Worm (Caenorhabditis elegans) whole organism, L4 larva: ENCODE results near the gene srxa-10.

Experiments
- F26F4.8 ChIP-seq: fragments of 200-800 bp; sonication (Bioruptor generic); conservative IDR thresholded peaks from 2 replicates; pipeline ENCODE4 v1.3.6; 2022; ENCODE audit warnings: missing genetic modification characterization, missing compliant biosample characterization
- F37D6.2 ChIP-seq: sonication (generic microtip); optimal IDR thresholded peaks from 2 replicates; lab custom pipeline; 2016; ENCODE audit warnings: mild to moderate bottlenecking, missing genetic modification characterization, missing compliant biosample characterization
- F49E8.2 ChIP-seq: sonication (generic microtip); optimal IDR thresholded peaks from 2 replicates; lab custom pipeline; 2016; ENCODE audit warnings: missing compliant biosample characterization, mild to moderate bottlenecking, missing genetic modification characterization, borderline replicate concordance
- T20F7.1 ChIP-seq: fragments of 200-800 bp; sonication (Bioruptor generic); optimal IDR thresholded peaks from 2 replicates; lab custom pipeline; 2018; ENCODE audit warnings: mild to moderate bottlenecking, missing genetic modification characterization, missing compliant biosample characterization
- T26A8.4 ChIP-seq: fragments of 200-800 bp; sonication (Bioruptor generic); IDR thresholded peaks from 2 replicates; pipeline ENCODE4 v1.3.6; 2022; ENCODE audit warnings: missing genetic modification characterization, missing compliant biosample characterization
- Y48G9A.11 ChIP-seq: fragments of 200-800 bp; sonication (Bioruptor generic); IDR thresholded peaks from 2 replicates; pipeline ENCODE4 v1.3.6; 2022; ENCODE audit warnings: missing genetic modification reagents, missing genetic modification characterization, missing compliant biosample characterization
- Y5F2A.4 ChIP-seq: fragments of 200-800 bp; sonication (Bioruptor generic); optimal IDR thresholded peaks from 2 replicates; lab custom pipeline; 2018; ENCODE audit warnings: mild to moderate bottlenecking, missing genetic modification characterization, missing compliant biosample characterization
- Y75B8A.6 ChIP-seq: fragments of 200-800 bp; sonication (Bioruptor generic); IDR thresholded peaks from 2 replicates; pipeline ENCODE4 v1.3.6; 2022; ENCODE audit warnings: missing genetic modification reagents, missing genetic modification characterization, missing compliant biosample characterization
- ZK337.2 ChIP-seq: fragments of 200-800 bp; sonication (Bioruptor generic); IDR thresholded peaks from 2 replicates; pipeline ENCODE4 v1.3.6; 2022; ENCODE audit warnings: missing genetic modification reagents, missing genetic modification characterization, missing compliant biosample characterization
- ZK546.5 ChIP-seq, 2 experiments: sonication (generic microtip); optimal IDR thresholded peaks; 2 replicates each; lab custom pipeline; 2017; ENCODE audit warnings: missing biosample characterization in 2 of 2, missing genetic modification characterization in 2 of 2
- aha-1 ChIP-seq: fragments of 150-350 bp; peaks from one replicate; lab custom pipeline; 2014; ENCODE audit warnings: missing biosample characterization, missing genetic modification characterization
- aly-2 ChIP-seq: sonication (generic microtip); optimal IDR thresholded peaks from 2 replicates; lab custom pipeline; 2018; ENCODE audit warnings: missing biosample characterization, missing genetic modification characterization
- ama-1 ChIP-seq: fragments of 150-350 bp; optimal IDR thresholded peaks from 2 replicates; lab custom pipeline; 2014; ENCODE audit warnings: inconsistent platforms, mixed read lengths
- arid-1 ChIP-seq: fragments of 200-800 bp; sonication (Bioruptor generic); conservative IDR thresholded peaks from 2 replicates; pipeline ENCODE4 v1.3.6; 2022; ENCODE audit warnings: missing genetic modification reagents, missing genetic modification characterization, missing compliant biosample characterization
- ceh-20 ChIP-seq: fragments of 200-800 bp; sonication (Bioruptor generic); IDR thresholded peaks from 2 replicates; pipeline ENCODE4 v1.3.6; 2022; ENCODE audit warnings: missing genetic modification reagents, missing genetic modification characterization, missing compliant biosample characterization
- ceh-28 ChIP-seq: fragments of 150-350 bp; optimal IDR thresholded peaks from 2 replicates; lab custom pipeline; 2014; ENCODE audit warnings: missing biosample characterization, missing genetic modification reagents, missing genetic modification characterization
- ceh-32 ChIP-seq: sonication (generic microtip); optimal IDR thresholded peaks from 2 replicates; lab custom pipeline; 2016; ENCODE audit warnings: mild to moderate bottlenecking, missing genetic modification characterization, missing compliant biosample characterization; ENCODE audit not compliant: poor library complexity
- daf-16 ChIP-seq, 3 experiments: sonication (generic microtip); optimal IDR thresholded peaks; 2 replicates each; lab custom pipeline; 2016 to 2017; ENCODE audit warnings: missing genetic modification characterization in 3 of 3, missing genetic modification reagents in 3 of 3, mild to moderate bottlenecking in 2 of 3, missing compliant biosample characterization in 2 of 3, missing biosample characterization in 1 of 3, moderate library complexity in 1 of 3
- dmd-8 ChIP-seq: fragments of 200-800 bp; sonication (Bioruptor generic); IDR thresholded peaks from 2 replicates; pipeline ENCODE4 v1.3.6; 2022; ENCODE audit warnings: missing genetic modification characterization, missing compliant biosample characterization
- dpl-1 ChIP-seq: fragments of 150-350 bp; optimal IDR thresholded peaks from 2 replicates; lab custom pipeline; 2014; ENCODE audit warnings: missing biosample characterization, missing genetic modification reagents, missing genetic modification characterization
- duxl-1 ChIP-seq: sonication (generic microtip); optimal IDR thresholded peaks from 2 replicates; lab custom pipeline; 2016; ENCODE audit warnings: mild to moderate bottlenecking, missing genetic modification characterization, moderate library complexity, missing compliant biosample characterization; ENCODE audit not compliant: poor library complexity
- fkh-10 ChIP-seq: fragments of 150-350 bp; optimal IDR thresholded peaks from 2 replicates; lab custom pipeline; 2014; ENCODE audit warnings: missing biosample characterization, missing genetic modification reagents, missing genetic modification characterization
- fos-1 ChIP-seq: fragments of 150-350 bp; optimal IDR thresholded peaks from 2 replicates; lab custom pipeline; 2014; ENCODE audit warnings: missing biosample characterization, missing genetic modification characterization
- hlh-30 ChIP-seq: sonication (generic microtip); optimal IDR thresholded peaks from 2 replicates; lab custom pipeline; 2017; ENCODE audit warnings: antibody characterized with exemption, mild to moderate bottlenecking, missing genetic modification characterization, missing compliant biosample characterization; ENCODE audit not compliant: insufficient read depth
- jun-1 ChIP-seq: fragments of 150-350 bp; optimal IDR thresholded peaks from 2 replicates; lab custom pipeline; 2014; ENCODE audit warnings: missing biosample characterization, missing genetic modification reagents, missing genetic modification characterization
- lim-7 ChIP-seq: fragments of 200-800 bp; sonication (Bioruptor generic); IDR thresholded peaks from 2 replicates; pipeline ENCODE4 v1.3.6; 2022; ENCODE audit warnings: missing genetic modification characterization, missing compliant biosample characterization
- lin-1 ChIP-seq: fragments of 200-800 bp; sonication (Bioruptor generic); IDR thresholded peaks from 2 replicates; pipeline ENCODE4 v1.3.6; 2022; ENCODE audit warnings: missing genetic modification reagents, missing genetic modification characterization, missing compliant biosample characterization
- lin-15B ChIP-seq: fragments of 150-350 bp; sonication (generic microtip); optimal IDR thresholded peaks from 3 replicates; lab custom pipeline; 2014; ENCODE audit warnings: missing biosample characterization, missing genetic modification characterization
- madf-5 ChIP-seq, 2 experiments: fragments of 200-800 bp; sonication (Bioruptor generic); IDR thresholded peaks; 2 replicates each; pipeline ENCODE4 v1.3.6; 2022; ENCODE audit warnings: missing compliant biosample characterization in 2 of 2, missing genetic modification characterization in 2 of 2
- madf-9 ChIP-seq: fragments of 200-800 bp; sonication (Bioruptor generic); conservative IDR thresholded peaks from 2 replicates; pipeline ENCODE4 v1.3.6; 2022; ENCODE audit warnings: missing genetic modification reagents, missing genetic modification characterization, missing compliant biosample characterization
- mdl-1 ChIP-seq, 2 experiments: fragments of 150-350 bp in 1 of 2; sonication (generic microtip) in 1 of 2; optimal IDR thresholded peaks; 2 replicates each; lab custom pipeline; 2014 to 2017; ENCODE audit warnings: missing biosample characterization in 2 of 2, missing genetic modification characterization in 2 of 2
- mdt-29 ChIP-seq: fragments of 200-800 bp; sonication (Bioruptor generic); IDR thresholded peaks from 2 replicates; pipeline ENCODE4 v1.3.6; 2022; ENCODE audit warnings: missing genetic modification reagents, missing genetic modification characterization, missing compliant biosample characterization
- mep-1 ChIP-seq: fragments of 150-350 bp; sonication (generic microtip); optimal IDR thresholded peaks from 3 replicates; lab custom pipeline; 2014; ENCODE audit warnings: missing biosample characterization, missing genetic modification characterization
- mes-2 ChIP-seq: sonication (generic microtip); optimal IDR thresholded peaks from 2 replicates; lab custom pipeline; 2016; ENCODE audit warnings: missing genotype, mild to moderate bottlenecking, missing genetic modification characterization, missing compliant biosample characterization; ENCODE audit not compliant: poor library complexity, severe bottlenecking
- mxl-2 ChIP-seq: fragments of 200-800 bp; sonication (Bioruptor generic); conservative IDR thresholded peaks from 2 replicates; pipeline ENCODE4 v1.3.6; 2022; ENCODE audit warnings: missing genetic modification reagents, missing genetic modification characterization, missing compliant biosample characterization
- nhr-111 ChIP-seq: fragments of 200-800 bp; sonication (Bioruptor generic); optimal IDR thresholded peaks from 2 replicates; lab custom pipeline; 2018; ENCODE audit warnings: mild to moderate bottlenecking, missing genetic modification characterization, missing compliant biosample characterization
- nhr-28 ChIP-seq: fragments of 150-350 bp; optimal IDR thresholded peaks from 2 replicates; lab custom pipeline; 2014; ENCODE audit warnings: missing biosample characterization, missing genetic modification characterization
- nhr-42 ChIP-seq: fragments of 200-800 bp; sonication (Bioruptor generic); IDR thresholded peaks from 2 replicates; pipeline ENCODE4 v1.3.6; 2022; ENCODE audit warnings: missing genetic modification characterization, missing compliant biosample characterization
- nhr-48 ChIP-seq: sonication (generic microtip); optimal IDR thresholded peaks from 2 replicates; lab custom pipeline; 2016; ENCODE audit warnings: mild to moderate bottlenecking, missing genetic modification characterization, missing compliant biosample characterization
- nhr-6 ChIP-seq: fragments of 150-350 bp; optimal IDR thresholded peaks from 2 replicates; lab custom pipeline; 2014; ENCODE audit warnings: missing biosample characterization, missing genetic modification characterization
- php-3 ChIP-seq: fragments of 200-800 bp; sonication (Bioruptor generic); IDR thresholded peaks from 2 replicates; pipeline ENCODE4 v1.3.6; 2022; ENCODE audit warnings: missing genetic modification reagents, missing genetic modification characterization, missing compliant biosample characterization
- saeg-2 ChIP-seq: fragments of 200-800 bp; sonication (Bioruptor generic); IDR thresholded peaks from 2 replicates; pipeline ENCODE4 v1.3.6; 2022; ENCODE audit warnings: missing genetic modification reagents, missing genetic modification characterization, missing compliant biosample characterization
- snpc-1.2 ChIP-seq: fragments of 200-800 bp; sonication (Bioruptor generic); IDR thresholded peaks from 2 replicates; pipeline ENCODE4 v1.3.6; 2022; ENCODE audit warnings: missing genetic modification reagents, missing genetic modification characterization, missing compliant biosample characterization
- tag-97 ChIP-seq: fragments of 200-800 bp; sonication (Bioruptor generic); IDR thresholded peaks from 2 replicates; pipeline ENCODE4 v1.3.6; 2022; ENCODE audit warnings: missing genetic modification characterization, missing compliant biosample characterization
- tra-1 ChIP-seq: fragments of 200-800 bp; sonication (Bioruptor generic); IDR thresholded peaks from 2 replicates; pipeline ENCODE4 v1.3.6; 2022; ENCODE audit warnings: missing genetic modification reagents, missing genetic modification characterization, missing compliant biosample characterization
- unc-39 ChIP-seq: sonication (generic microtip); optimal IDR thresholded peaks from 2 replicates; lab custom pipeline; 2017; ENCODE audit warnings: missing biosample characterization, missing genetic modification characterization
- unc-62 ChIP-seq, 3 experiments: fragments of 150-350 bp in 1 of 3; sonication (generic microtip); optimal IDR thresholded peaks in 2 of 3; peaks in 1 of 3; 1 replicate in 1 of 3; 2 replicates in 2 of 3; lab custom pipeline; 2014 to 2017; ENCODE audit warnings: missing biosample characterization in 3 of 3, missing genetic modification characterization in 3 of 3, missing genetic modification reagents in 3 of 3, missing genotype in 1 of 3
- zag-1 ChIP-seq: fragments of 150-350 bp; optimal IDR thresholded peaks from 2 replicates; lab custom pipeline; 2014; ENCODE audit warnings: missing biosample characterization, missing genetic modification characterization
- zfp-3 ChIP-seq: fragments of 200-800 bp; sonication (Bioruptor generic); conservative IDR thresholded peaks from 2 replicates; pipeline ENCODE4 v1.3.6; 2022; ENCODE audit warnings: missing genetic modification reagents, missing genetic modification characterization, missing compliant biosample characterization
- zip-11 ChIP-seq: fragments of 200-800 bp; sonication (Bioruptor generic); IDR thresholded peaks from 2 replicates; pipeline ENCODE4 v1.3.6; 2022; ENCODE audit warnings: missing genetic modification characterization, missing compliant biosample characterization
- zip-2 ChIP-seq: fragments of 150-350 bp; optimal IDR thresholded peaks from 2 replicates; lab custom pipeline; 2014; ENCODE audit warnings: missing biosample characterization, missing genetic modification characterization

Gene srxa-10

ce11 chrIII:9818763-9819162, 22.4 kb upstream of the srxa-10 start, which contains the start of gene panl-3 (continued):
- TF ChIP-seq Y75B8A.6 (GFP tag; lab: Robert Waterston, UW) (no peak), php-3 (GFP tag; lab: Robert Waterston, UW) (no peak), ama-1 (lab: Kevin White, UChicago) (peak; percentile 3), Y5F2A.4 (GFP tag; lab: Kevin White, UChicago) (no peak), dpl-1 (peak; percentile 63), ceh-20 (GFP tag; lab: Robert Waterston, UW) (peak; percentile 33; the same call in 1 of the 2 replicates), lin-1 (GFP tag; lab: Robert Waterston, UW) (0 out of 2 replicates have a peak, but pooled peaks have one; percentile 24), ceh-32 (tag; lab: Kevin White, UChicago) (no peak), fkh-10 (GFP tag; lab: Kevin White, UChicago) (no peak), dmd-8 (GFP tag; lab: Robert Waterston, UW) (no peak), Y48G9A.11 (no peak), ZK546.5 (tag; optimal IDR thresholded peaks at IDR 0.05; lab: Kevin White, UChicago) (no peak), F26F4.8 (GFP tag; lab: Robert Waterston, UW) (no peak), aly-2 (tag; lab: Kevin White, UChicago) (no peak), ceh-28 (tag; lab: Kevin White, UChicago) (no peak), nhr-42 (GFP tag; lab: Robert Waterston, UW) (no peak), tag-97 (GFP tag; lab: Robert Waterston, UW) (no peak), T20F7.1 (GFP tag; lab: Kevin White, UChicago) (no peak), daf-16 (GFP tag; optimal IDR thresholded peaks at IDR 0.05; lab: Kevin White, UChicago) (no peak), daf-16 (tag; optimal IDR thresholded peaks at IDR 0.05; lab: Kevin White, UChicago) (no peak), fos-1 (no peak), mes-2 (tag; lab: Kevin White, UChicago) (peak; percentile 84), nhr-6 (tag; lab: Kevin White, UChicago) (peak; percentile 38), F37D6.2 (tag; lab: Kevin White, UChicago) (no peak), jun-1 (no peak), zag-1 (tag; lab: Kevin White, UChicago) (no peak), nhr-111 (no peak), lin-15B (no peak), mdl-1 (tag; optimal IDR thresholded peaks at IDR 0.05; lab: Kevin White, UChicago) (peak; percentile 67 to 95), F49E8.2 (tag; lab: Kevin White, UChicago) (no peak), ZK337.2 (GFP tag; lab: Robert Waterston, UW) (no peak), aha-1 (tag; lab: Kevin White, UChicago) (peak; percentile 67), nhr-28 (tag; lab: Kevin White, UChicago) (peak; percentile 32), hlh-30 (tag; lab: Kevin White, UChicago) (peak; percentile 99), tra-1 (no peak), mep-1 (peak; percentile 63), zfp-3 (no peak), saeg-2 (GFP tag; lab: Robert Waterston, UW) (no peak), duxl-1 (tag; lab: Kevin White, UChicago) (no peak), snpc-1.2 (GFP tag; lab: Robert Waterston, UW) (no peak), madf-9 (GFP tag; lab: Robert Waterston, UW) (no peak), T26A8.4 (GFP tag; lab: Robert Waterston, UW) (0 out of 2 replicates have a peak, but pooled peaks have one; percentile 52), lim-7 (GFP tag; lab: Robert Waterston, UW) (no peak), unc-39 (no peak), nhr-48 (tag; lab: Kevin White, UChicago) (no peak), unc-62 (GFP tag; optimal IDR thresholded peaks at IDR 0.05 in 1 of 2; lab: Kevin White, UChicago) (no peak), unc-62 (tag; optimal IDR thresholded peaks at IDR 0.05; lab: Kevin White, UChicago) (no peak), madf-5 (GFP tag; IDR thresholded peaks at IDR 0.05; lab: Robert Waterston, UW) (no peak), mxl-2 (no peak), arid-1 (GFP tag; lab: Robert Waterston, UW) (no peak), mdt-29 (GFP tag; lab: Robert Waterston, UW) (no peak), zip-11 (no peak), zip-2 (no peak)
